Fruit fly (Drosophila melanogaster) whole organism, embryonic: ENCODE results near the gene CG7579.

ENCODE experiments used
- ATbp ChIP-seq: fragments of 200-800 bp; sonication (Bioruptor generic); optimal IDR thresholded peaks from 2 replicates; lab custom pipeline; 2017; ENCODE audit warnings: missing biosample characterization, mild to moderate bottlenecking, missing genetic modification characterization, missing genetic modification reagents
- Bgb ChIP-seq: fragments of 200-800 bp; sonication (Bioruptor generic); IDR thresholded peaks from 2 replicates; pipeline ENCODE4 v1.3.6; 2022; ENCODE audit warnings: missing biosample characterization, missing genetic modification characterization; ENCODE audit not compliant: partially characterized antibody
- BtbVII ChIP-seq: fragments of 200-800 bp; sonication (Bioruptor generic); optimal IDR thresholded peaks from 3 replicates; lab custom pipeline; 2017; ENCODE audit warnings: missing biosample characterization, mild to moderate bottlenecking, missing genetic modification characterization
- CG10274 ChIP-seq: fragments of 200-800 bp; sonication (Bioruptor generic); optimal IDR thresholded peaks from 3 replicates; lab custom pipeline; 2017; ENCODE audit warnings: missing biosample characterization, mild to moderate bottlenecking, missing genetic modification characterization
- CG11456 ChIP-seq: fragments of 200-800 bp; sonication (Bioruptor generic); IDR thresholded peaks from 3 replicates; pipeline ENCODE4 v1.3.6; 2022; ENCODE audit warnings: missing biosample characterization, missing genetic modification characterization
- CG13624 ChIP-seq: fragments of 200-800 bp; sonication (Bioruptor generic); optimal IDR thresholded peaks from 2 replicates; lab custom pipeline; 2016; ENCODE audit warnings: missing biosample characterization, missing genetic modification characterization
- CG15479 ChIP-seq: fragments of 200-800 bp; sonication (Bioruptor generic); optimal IDR thresholded peaks from 3 replicates; lab custom pipeline; 2019; ENCODE audit warnings: missing biosample characterization, mild to moderate bottlenecking, missing genetic modification characterization, moderate library complexity
- CG15696 ChIP-seq: fragments of 200-800 bp; sonication (Bioruptor generic); optimal IDR thresholded peaks from 2 replicates; lab custom pipeline; 2019; ENCODE audit warnings: missing biosample characterization, mild to moderate bottlenecking, missing genetic modification characterization, moderate library complexity
- CG1602 ChIP-seq: fragments of 200-800 bp; sonication (Bioruptor generic); optimal IDR thresholded peaks from 3 replicates; lab custom pipeline; 2016; ENCODE audit warnings: missing biosample characterization, missing genetic modification characterization
- CG16779 ChIP-seq: fragments of 200-800 bp; sonication (Bioruptor generic); IDR thresholded peaks from 2 replicates; pipeline ENCODE4 v1.3.6; 2022; ENCODE audit warnings: missing biosample characterization, missing genetic modification characterization
- CG30403 ChIP-seq: fragments of 200-800 bp; sonication (Bioruptor generic); optimal IDR thresholded peaks from 3 replicates; lab custom pipeline; 2016; ENCODE audit warnings: missing biosample characterization, missing genetic modification characterization
- CG3163 ChIP-seq: fragments of 200-800 bp; sonication (Bioruptor generic); optimal IDR thresholded peaks from 3 replicates; lab custom pipeline; 2016; ENCODE audit warnings: missing biosample characterization, missing genetic modification characterization
- CG32532 ChIP-seq: fragments of 200-800 bp; sonication (Bioruptor generic); IDR thresholded peaks from 2 replicates; pipeline ENCODE4 v1.3.6; 2022; ENCODE audit warnings: missing biosample characterization, missing genetic modification characterization
- CG32767 ChIP-seq: fragments of 200-800 bp; sonication (Bioruptor generic); IDR thresholded peaks from 2 replicates; pipeline ENCODE4 v1.3.6; 2022; ENCODE audit warnings: missing biosample characterization, missing genetic modification characterization
- CG34422 ChIP-seq: fragments of 200-800 bp; sonication (Bioruptor generic); IDR thresholded peaks from 3 replicates; pipeline ENCODE4 v1.3.6; 2022; ENCODE audit warnings: missing biosample characterization, missing genetic modification characterization
- CG3838 ChIP-seq: fragments of 200-800 bp; sonication (Bioruptor generic); optimal IDR thresholded peaks from 3 replicates; lab custom pipeline; 2016; ENCODE audit warnings: missing biosample characterization, missing genetic modification characterization
- CG6813 ChIP-seq: fragments of 200-800 bp; sonication (Bioruptor generic); optimal IDR thresholded peaks from 2 replicates; lab custom pipeline; 2017; ENCODE audit warnings: missing biosample characterization, missing genetic modification characterization, mild to moderate bottlenecking, moderate library complexity, missing genetic modification reagents
- CG7963 ChIP-seq: fragments of 200-800 bp; sonication (Bioruptor generic); IDR thresholded peaks from 3 replicates; pipeline ENCODE4 v1.3.6; 2022; ENCODE audit warnings: missing biosample characterization, missing genetic modification characterization; ENCODE audit not compliant: partially characterized antibody
- CG9797 ChIP-seq: fragments of 200-800 bp; sonication (Bioruptor generic); optimal IDR thresholded peaks from 3 replicates; lab custom pipeline; 2018; ENCODE audit warnings: missing biosample characterization, mild to moderate bottlenecking, missing genetic modification characterization
- CTCF ChIP-seq: fragments of 200-800 bp; sonication (Bioruptor generic); optimal IDR thresholded peaks from 2 replicates; lab custom pipeline; 2017; ENCODE audit warnings: missing biosample characterization, mild to moderate bottlenecking, missing genetic modification characterization, moderate library complexity
- Dfd ChIP-seq, 2 experiments: fragments of >200 bp; optimal IDR thresholded peaks; 2 replicates each; lab custom pipeline; 2017; ENCODE audit warnings: missing biosample characterization in 2 of 2, missing genetic modification characterization in 2 of 2
- Drgx ChIP-seq: fragments of 200-800 bp; sonication (Bioruptor generic); IDR thresholded peaks from 2 replicates; pipeline ENCODE4 v1.3.6; 2022; ENCODE audit warnings: missing biosample characterization, missing genetic modification characterization
- HLH4C ChIP-seq: fragments of 200-800 bp; sonication (Bioruptor generic); IDR thresholded peaks from 3 replicates; pipeline ENCODE4 v1.3.6; 2022; ENCODE audit warnings: missing biosample characterization, missing genetic modification characterization; ENCODE audit not compliant: partially characterized antibody
- Lhr ChIP-seq: fragments of 200-800 bp; sonication (Bioruptor generic); optimal IDR thresholded peaks from 3 replicates; lab custom pipeline; 2017; ENCODE audit warnings: mild to moderate bottlenecking, missing biosample characterization, missing genetic modification reagents, missing genetic modification characterization
- MTF-1 ChIP-seq: fragments of 200-800 bp; sonication (Bioruptor generic); optimal IDR thresholded peaks from 2 replicates; lab custom pipeline; 2018; ENCODE audit warnings: missing biosample characterization, mild to moderate bottlenecking, missing genetic modification characterization, borderline replicate concordance
- Mrtf ChIP-seq: fragments of 200-800 bp; sonication (Bioruptor generic); IDR thresholded peaks from 3 replicates; pipeline ENCODE4 v1.3.6; 2022; ENCODE audit warnings: missing biosample characterization, missing genetic modification characterization
- NC2β ChIP-seq: fragments of 200-800 bp; sonication (Bioruptor generic); optimal IDR thresholded peaks from 2 replicates; lab custom pipeline; 2016; ENCODE audit warnings: missing biosample characterization, missing genetic modification characterization
- Usf ChIP-seq: fragments of 200-800 bp; sonication (Bioruptor generic); optimal IDR thresholded peaks from 2 replicates; lab custom pipeline; 2017; ENCODE audit warnings: missing genotype, missing biosample characterization, missing genetic modification characterization
- bcd ChIP-seq: fragments of 200-800 bp; sonication (Bioruptor generic); optimal IDR thresholded peaks from 2 replicates; lab custom pipeline; 2017; ENCODE audit warnings: missing biosample characterization, mild to moderate bottlenecking, missing genetic modification characterization
- bsh ChIP-seq, 2 experiments: fragments of 200-800 bp; sonication (Bioruptor generic); optimal IDR thresholded peaks; 2 replicates each; lab custom pipeline; 2017 to 2018; ENCODE audit warnings: mild to moderate bottlenecking in 2 of 2, missing biosample characterization in 2 of 2, missing genetic modification characterization in 2 of 2, moderate library complexity in 1 of 2
- cato ChIP-seq: fragments of 200-800 bp; sonication (Bioruptor generic); optimal IDR thresholded peaks from 2 replicates; lab custom pipeline; 2016; ENCODE audit warnings: missing biosample characterization, missing genetic modification characterization, borderline replicate concordance
- chm ChIP-seq: fragments of 200-800 bp; sonication (Bioruptor generic); IDR thresholded peaks from 2 replicates; pipeline ENCODE4 v1.3.6; 2022; ENCODE audit warnings: missing biosample characterization, missing genetic modification characterization
- ci ChIP-seq: fragments of 200-800 bp; sonication (Bioruptor generic); IDR thresholded peaks from 3 replicates; pipeline ENCODE4 v1.3.6; 2022; ENCODE audit warnings: missing biosample characterization, missing genetic modification characterization
- fd64A ChIP-seq: fragments of 200-800 bp; sonication (Bioruptor generic); optimal IDR thresholded peaks from 3 replicates; lab custom pipeline; 2018; ENCODE audit warnings: missing biosample characterization, mild to moderate bottlenecking, missing genetic modification characterization
- ftz-f1 ChIP-seq: fragments of 200-800 bp; sonication (Bioruptor generic); optimal IDR thresholded peaks from 2 replicates; lab custom pipeline; 2016; ENCODE audit warnings: missing biosample characterization, missing genetic modification characterization
- grau ChIP-seq: fragments of 200-800 bp; optimal IDR thresholded peaks from 3 replicates; lab custom pipeline; 2019; ENCODE audit warnings: missing biosample characterization, mild to moderate bottlenecking, missing genetic modification characterization, moderate library complexity
- gsb-n ChIP-seq: fragments of 200-800 bp; sonication (Bioruptor generic); optimal IDR thresholded peaks from 3 replicates; lab custom pipeline; 2018; ENCODE audit warnings: missing biosample characterization, mild to moderate bottlenecking, missing genetic modification characterization
- gt ChIP-seq: fragments of 200-800 bp; sonication (Bioruptor generic); IDR thresholded peaks from 2 replicates; pipeline ENCODE4 v1.3.6; 2022; ENCODE audit warnings: missing biosample characterization, missing genetic modification characterization
- hb ChIP-seq: fragments of 200-800 bp; sonication (Bioruptor generic); IDR thresholded peaks from 3 replicates; pipeline ENCODE4 v1.3.6; 2022; ENCODE audit warnings: missing biosample characterization, missing genetic modification characterization; ENCODE audit not compliant: partially characterized antibody
- jing ChIP-seq: fragments of 200-800 bp; sonication (Bioruptor generic); optimal IDR thresholded peaks from 2 replicates; lab custom pipeline; 2018; ENCODE audit warnings: missing biosample characterization, mild to moderate bottlenecking, missing genetic modification characterization
- oc ChIP-seq: fragments of 200-800 bp; sonication (Bioruptor generic); optimal IDR thresholded peaks from 2 replicates; lab custom pipeline; 2018; ENCODE audit warnings: missing biosample characterization, mild to moderate bottlenecking, missing genetic modification characterization, moderate library complexity
- pita ChIP-seq: fragments of 200-800 bp; sonication (Bioruptor generic); optimal IDR thresholded peaks from 2 replicates; lab custom pipeline; 2017; ENCODE audit warnings: missing biosample characterization, mild to moderate bottlenecking, missing genetic modification characterization
- psq ChIP-seq: fragments of 200-800 bp; sonication (Bioruptor generic); optimal IDR thresholded peaks from 2 replicates; lab custom pipeline; 2017; ENCODE audit warnings: missing biosample characterization, missing genetic modification characterization
- so ChIP-seq: fragments of 200-800 bp; sonication (Bioruptor generic); IDR thresholded peaks from 3 replicates; pipeline ENCODE4 v1.3.6; 2022; ENCODE audit warnings: missing biosample characterization, missing genetic modification characterization
- sqz ChIP-seq: fragments of 200-800 bp; sonication (Bioruptor generic); optimal IDR thresholded peaks from 3 replicates; lab custom pipeline; 2018; ENCODE audit warnings: missing biosample characterization, mild to moderate bottlenecking, missing genetic modification characterization
- ssp ChIP-seq: fragments of 200-800 bp; sonication (Bioruptor generic); IDR thresholded peaks from 2 replicates; pipeline ENCODE4 v1.3.6; 2022; ENCODE audit warnings: missing biosample characterization, missing genetic modification characterization
- trem ChIP-seq: fragments of 200-800 bp; optimal IDR thresholded peaks from 3 replicates; lab custom pipeline; 2019; ENCODE audit warnings: missing biosample characterization, mild to moderate bottlenecking, missing genetic modification characterization, moderate library complexity
- vfl ChIP-seq: fragments of 200-800 bp; sonication (Bioruptor generic); optimal IDR thresholded peaks from 2 replicates; lab custom pipeline; 2016; ENCODE audit warnings: missing biosample characterization, missing genetic modification characterization
- z ChIP-seq: fragments of 200-800 bp; sonication (Bioruptor generic); IDR thresholded peaks from 3 replicates; pipeline ENCODE4 v1.3.6; 2022; ENCODE audit warnings: missing biosample characterization, missing genetic modification characterization
- zf30C ChIP-seq: fragments of 200-800 bp; sonication (Bioruptor generic); optimal IDR thresholded peaks from 3 replicates; lab custom pipeline; 2018; ENCODE audit warnings: missing biosample characterization, mild to moderate bottlenecking, missing genetic modification characterization

CG7579 gene

DNA sequence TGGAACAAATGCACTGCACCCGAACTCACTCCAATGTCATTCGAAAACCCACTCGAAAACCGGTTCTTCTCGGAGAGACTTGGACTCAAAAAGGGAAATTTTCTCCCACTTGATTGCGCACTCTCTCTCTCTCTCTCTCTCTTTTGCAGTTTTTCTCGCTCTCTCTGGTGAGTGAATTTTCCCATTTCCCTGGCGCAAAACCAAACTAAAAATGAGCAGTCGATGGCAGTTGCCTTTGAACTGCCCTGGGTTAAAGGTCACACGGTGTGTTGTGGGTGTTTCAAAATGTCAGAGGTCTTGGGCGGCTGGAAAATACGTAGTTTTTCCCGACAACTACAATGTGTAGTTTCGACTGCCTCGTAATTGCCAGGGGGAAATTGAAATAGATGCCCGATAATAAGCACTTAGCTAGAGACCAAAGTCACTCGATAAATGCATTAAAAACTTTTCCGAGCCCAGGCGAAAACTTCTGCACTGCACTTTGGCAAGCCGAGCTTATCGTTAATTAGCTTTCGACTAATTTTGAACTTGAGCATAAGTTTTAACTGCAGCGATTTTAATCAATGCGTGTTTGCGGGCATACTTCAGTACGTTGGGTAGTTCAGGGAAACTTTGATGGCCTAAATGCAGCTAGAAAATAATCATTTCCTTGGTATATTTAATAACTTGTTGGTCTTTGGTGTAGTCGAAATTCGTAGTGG, 46.2 kb upstream of the CG7579 start (continued):
- TF ChIP-seq BtbVII (GFP tag; lab: Kevin White, UChicago) (no peak), chm (GFP tag; lab: Robert Waterston, UW) (peak; percentile 90), bcd (GFP tag; lab: Kevin White, UChicago) (no peak), ftz-f1 (GFP tag; lab: Kevin White, UChicago) (no peak), Drgx (GFP tag; lab: Robert Waterston, UW) (0 out of 2 replicates have a peak, but pooled peaks have one; percentile 15), CG13624 (GFP tag; lab: Kevin White, UChicago) (no peak), oc (tag; lab: Kevin White, UChicago) (peak; percentile 24), CG10274 (GFP tag; lab: Kevin White, UChicago) (no peak), ATbp (GFP tag; lab: Kevin White, UChicago) (no peak), CG15696 (tag; lab: Kevin White, UChicago) (no peak), Bgb (GFP tag; lab: Robert Waterston, UW) (peak; percentile 64), CG30403 (no peak), jing (GFP tag; lab: Kevin White, UChicago) (peak; percentile 48), vfl (GFP tag; lab: Kevin White, UChicago) (no peak), ssp (GFP tag; lab: Robert Waterston, UW) (no peak), CG9797 (GFP tag; lab: Kevin White, UChicago) (no peak), fd64A (GFP tag; lab: Kevin White, UChicago) (no peak), CG3838 (GFP tag; lab: Kevin White, UChicago) (no peak), Lhr (GFP tag; lab: Kevin White, UChicago) (no peak), Usf (GFP tag; lab: Kevin White, UChicago) (no peak), so (GFP tag; lab: Robert Waterston, UW) (peak; percentile 22; the same call in 1 of the 3 replicates), CG7963 (GFP tag; lab: Robert Waterston, UW) (no peak), ci (GFP tag; lab: Robert Waterston, UW) (peak; percentile 76), z (peak; percentile 99), bsh (GFP tag; optimal IDR thresholded peaks at IDR 0.05; lab: Kevin White, UChicago) (no peak), Dfd (GFP tag; optimal IDR thresholded peaks at IDR 0.05; lab: Kevin White, UChicago) (no peak), gsb-n (tag; lab: Kevin White, UChicago) (peak; percentile 69), CG34422 (GFP tag; lab: Robert Waterston, UW) (0 out of 3 replicates have a peak, but pooled peaks have one; percentile 17), NC2β (peak; percentile 37), CG32767 (GFP tag; lab: Robert Waterston, UW) (no peak), CTCF (no peak), MTF-1 (GFP tag; lab: Kevin White, UChicago) (peak; percentile 41), HLH4C (peak; percentile 57; the same call in 1 of the 3 replicates), Mrtf (GFP tag; lab: Robert Waterston, UW) (no peak), hb (GFP tag; lab: Robert Waterston, UW) (no peak; the same call in 2 of the 3 replicates), CG15479 (GFP tag; lab: Kevin White, UChicago) (peak; percentile 86), CG16779 (GFP tag; lab: Robert Waterston, UW) (no peak), CG32532 (GFP tag; lab: Robert Waterston, UW) (peak; percentile 55; the same call in 1 of the 2 replicates), CG6813 (GFP tag; lab: Kevin White, UChicago) (no peak), zf30C (GFP tag; lab: Kevin White, UChicago) (peak; percentile 14), trem (tag; lab: Kevin White, UChicago) (peak; percentile 36), gt (no peak), CG11456 (GFP tag; lab: Robert Waterston, UW) (peak; percentile 18; the same call in 1 of the 3 replicates), psq (GFP tag; lab: Kevin White, UChicago) (no peak), cato (GFP tag; lab: Kevin White, UChicago) (no peak), grau (peak; percentile 0), CG3163 (GFP tag; lab: Kevin White, UChicago) (peak; percentile 15), CG1602 (GFP tag; lab: Kevin White, UChicago) (no peak), sqz (GFP tag; lab: Kevin White, UChicago) (peak; percentile 26), pita (GFP tag; lab: Kevin White, UChicago) (no peak)
